Worm (Caenorhabditis elegans) whole organism, L2 larva: ENCODE data around the gene anmt-1.
A peak's percentile ranks its signal among the peaks of the same experiment; 100 is the strongest.

Source experiments
- C34F6.9 ChIP-seq: fragments of 150-350 bp; optimal IDR thresholded peaks from 2 replicates; lab custom pipeline; 2014; ENCODE audit warnings: missing biosample characterization, missing genetic modification characterization
- F13H6.1 ChIP-seq: sonication (generic microtip); optimal IDR thresholded peaks from 2 replicates; lab custom pipeline; 2016; ENCODE audit warnings: missing genetic modification characterization, missing compliant biosample characterization
- R02D3.7 ChIP-seq: fragments of 150-350 bp; optimal IDR thresholded peaks from 2 replicates; lab custom pipeline; 2014; ENCODE audit warnings: missing biosample characterization, missing genetic modification characterization
- Y55F3AM.14 ChIP-seq: fragments of 200-800 bp; sonication (Bioruptor generic); optimal IDR thresholded peaks from 2 replicates; lab custom pipeline; 2018; ENCODE audit warnings: mild to moderate bottlenecking, missing genetic modification characterization, missing compliant biosample characterization
- alr-1 ChIP-seq: fragments of 150-350 bp; optimal IDR thresholded peaks from 2 replicates; lab custom pipeline; 2014; ENCODE audit warnings: missing biosample characterization, missing genetic modification characterization
- ama-1 ChIP-seq: fragments of 150-350 bp; optimal IDR thresholded peaks from 2 replicates; lab custom pipeline; 2018; ENCODE audit warnings: inconsistent platforms
- blmp-1 ChIP-seq: sonication (generic microtip); optimal IDR thresholded peaks from 2 replicates; lab custom pipeline; 2017; ENCODE audit warnings: missing genetic modification characterization, mild to moderate bottlenecking, missing compliant biosample characterization, antibody characterized with exemption, moderate library complexity; ENCODE audit not compliant: insufficient read depth
- ceh-82 ChIP-seq: fragments of 150-350 bp; optimal IDR thresholded peaks from 2 replicates; lab custom pipeline; 2014; ENCODE audit warnings: missing biosample characterization, missing genetic modification characterization
- crh-2 ChIP-seq: sonication (generic microtip); optimal IDR thresholded peaks from 2 replicates; lab custom pipeline; 2017; ENCODE audit warnings: missing biosample characterization, missing genetic modification characterization
- fos-1 ChIP-seq: fragments of 150-350 bp; optimal IDR thresholded peaks from 2 replicates; lab custom pipeline; 2014; ENCODE audit warnings: missing biosample characterization, missing genetic modification characterization
- gmeb-1 ChIP-seq: fragments of 150-350 bp; optimal IDR thresholded peaks from 2 replicates; lab custom pipeline; 2014; ENCODE audit warnings: missing biosample characterization, missing genetic modification characterization
- lin-11 ChIP-seq: fragments of 150-350 bp; sonication (generic microtip); optimal IDR thresholded peaks from 2 replicates; lab custom pipeline; 2014; ENCODE audit warnings: missing biosample characterization, missing genetic modification characterization, inconsistent platforms, mixed read lengths
- lin-13 ChIP-seq: fragments of 150-350 bp; optimal IDR thresholded peaks from 2 replicates; lab custom pipeline; 2014; ENCODE audit warnings: missing biosample characterization, missing genetic modification reagents, missing genetic modification characterization
- lin-39 ChIP-seq: fragments of 150-350 bp; optimal IDR thresholded peaks from 2 replicates; lab custom pipeline; 2014; ENCODE audit warnings: missing biosample characterization, missing genetic modification reagents, missing genetic modification characterization
- lsy-2 ChIP-seq, 2 experiments: fragments of 150-350 bp in 1 of 2; sonication (generic microtip) in 1 of 2; optimal IDR thresholded peaks; 2 replicates each; lab custom pipeline; 2014 to 2017; ENCODE audit warnings: missing biosample characterization in 2 of 2, missing genetic modification characterization in 2 of 2
- mdl-1 ChIP-seq, 2 experiments: fragments of 150-350 bp in 1 of 2; sonication (generic microtip) in 1 of 2; optimal IDR thresholded peaks; 2 replicates each; lab custom pipeline; 2017; ENCODE audit warnings: missing biosample characterization in 2 of 2, missing genetic modification characterization in 2 of 2
- nhr-10 ChIP-seq: sonication (generic microtip); optimal IDR thresholded peaks from 2 replicates; lab custom pipeline; 2017; ENCODE audit warnings: missing biosample characterization, missing genetic modification characterization
- nhr-11 ChIP-seq: fragments of 150-350 bp; optimal IDR thresholded peaks from 2 replicates; lab custom pipeline; 2014; ENCODE audit warnings: missing biosample characterization, missing genetic modification characterization
- nhr-129 ChIP-seq: fragments of 150-350 bp; optimal IDR thresholded peaks from 2 replicates; lab custom pipeline; 2014; ENCODE audit warnings: missing biosample characterization, missing genetic modification characterization
- nhr-237 ChIP-seq: fragments of 150-350 bp; optimal IDR thresholded peaks from 2 replicates; lab custom pipeline; 2014; ENCODE audit warnings: missing biosample characterization, missing genetic modification characterization
- nhr-25 ChIP-seq: fragments of 150-350 bp; sonication (generic microtip); optimal IDR thresholded peaks from 3 replicates; lab custom pipeline; 2014; ENCODE audit warnings: missing biosample characterization, missing genetic modification characterization
- nhr-77 ChIP-seq: fragments of 150-350 bp; optimal IDR thresholded peaks from 2 replicates; lab custom pipeline; 2014; ENCODE audit warnings: missing biosample characterization, missing genetic modification characterization
- sem-4 ChIP-seq: fragments of 150-350 bp; optimal IDR thresholded peaks from 2 replicates; lab custom pipeline; 2014; ENCODE audit warnings: missing biosample characterization, missing genetic modification reagents, missing genetic modification characterization
- skn-1 ChIP-seq: sonication (generic microtip); optimal IDR thresholded peaks from 2 replicates; lab custom pipeline; 2017; ENCODE audit warnings: missing biosample characterization, missing genetic modification characterization
- sma-3 ChIP-seq: sonication (generic microtip); optimal IDR thresholded peaks from 2 replicates; lab custom pipeline; 2016; ENCODE audit warnings: missing genetic modification reagents, missing genetic modification characterization, missing compliant biosample characterization
- sma-9 ChIP-seq, 2 experiments: fragments of 150-350 bp in 1 of 2; sonication (generic microtip) in 1 of 2; optimal IDR thresholded peaks; 2 replicates each; lab custom pipeline; 2014 to 2016; ENCODE audit warnings: missing genetic modification characterization in 2 of 2, mild to moderate bottlenecking in 1 of 2, missing biosample characterization in 1 of 2, missing compliant biosample characterization in 1 of 2, missing genetic modification reagents in 1 of 2, moderate library complexity in 1 of 2
- unc-55 ChIP-seq: fragments of 150-350 bp; sonication (generic microtip); optimal IDR thresholded peaks from 3 replicates; lab custom pipeline; 2014; ENCODE audit warnings: missing biosample characterization, missing genetic modification reagents, missing genetic modification characterization
- unc-62 ChIP-seq: fragments of 150-350 bp; optimal IDR thresholded peaks from 2 replicates; lab custom pipeline; 2014; ENCODE audit warnings: missing biosample characterization, missing genetic modification reagents, missing genetic modification characterization
- zag-1 ChIP-seq: fragments of 150-350 bp; optimal IDR thresholded peaks from 2 replicates; lab custom pipeline; 2014; ENCODE audit warnings: missing biosample characterization, missing genetic modification characterization
- ztf-1 ChIP-seq: fragments of 200-800 bp; sonication (Bioruptor generic); conservative IDR thresholded peaks from 2 replicates; pipeline ENCODE4 v1.3.6; 2022; ENCODE audit warnings: missing genetic modification characterization, missing compliant biosample characterization
- ztf-4 ChIP-seq: fragments of 150-350 bp; optimal IDR thresholded peaks from 2 replicates; lab custom pipeline; 2014; ENCODE audit warnings: missing biosample characterization, missing genetic modification characterization

Gene anmt-1

ce11 chrIII:8653875-8654386 lies 30.7 kb upstream of the anmt-1 start, which contains the start of gene F22B7.9:
F22B7.9 (minus strand) TSS chrIII:8653925.
- TF ChIP-seq ama-1 (lab: Kevin White, UChicago), result peak; percentile 86
- peak; percentile 1 for TF ChIP-seq sma-3
- TF ChIP-seq sma-9 (GFP tag; optimal IDR thresholded peaks at IDR 0.05; lab: Kevin White, UChicago), result peak; percentile 56
- TF ChIP-seq sma-9 (tag; optimal IDR thresholded peaks at IDR 0.05; lab: Kevin White, UChicago), result no peak
- TF ChIP-seq Y55F3AM.14, result no peak
- TF ChIP-seq ceh-82 (tag; lab: Kevin White, UChicago), result no peak
- peak; percentile 73 for TF ChIP-seq nhr-129 (tag; lab: Kevin White, UChicago)

ce11 chrIII:8654400-8654980 lies 30.1 kb upstream of the anmt-1 start:
- peak; percentile 17 for TF ChIP-seq sem-4 (tag; lab: Kevin White, UChicago)
- peak; percentile 12 for TF ChIP-seq lin-13 (GFP tag; lab: Kevin White, UChicago)
- TF ChIP-seq lin-11 (tag; lab: Kevin White, UChicago), result no peak
- peak; percentile 65 for TF ChIP-seq crh-2
- TF ChIP-seq C34F6.9, result peak; percentile 25
- peak; percentile 56 for TF ChIP-seq sma-9 (GFP tag; optimal IDR thresholded peaks at IDR 0.05; lab: Kevin White, UChicago)
- no peak for TF ChIP-seq sma-9 (tag; optimal IDR thresholded peaks at IDR 0.05; lab: Kevin White, UChicago)
- TF ChIP-seq F13H6.1 (tag; lab: Kevin White, UChicago), result peak; percentile 73
- peak; percentile 31 for TF ChIP-seq blmp-1 (tag; lab: Kevin White, UChicago)
- no peak for TF ChIP-seq alr-1
- no peak for TF ChIP-seq zag-1 (tag; lab: Kevin White, UChicago)
- peak; percentile 33 for TF ChIP-seq nhr-129 (tag; lab: Kevin White, UChicago)
- no peak for TF ChIP-seq mdl-1 (tag; optimal IDR thresholded peaks at IDR 0.05; lab: Kevin White, UChicago)
- peak in 1 of 2 experiments; percentile 40 for TF ChIP-seq lsy-2 (tag; optimal IDR thresholded peaks at IDR 0.05; lab: Kevin White, UChicago)
- peak; percentile 3 for TF ChIP-seq unc-55 (GFP tag; lab: Kevin White, UChicago)
- TF ChIP-seq ztf-1, result no peak
- peak; percentile 36 for TF ChIP-seq ztf-4 (tag; lab: Kevin White, UChicago)

ce11 chrIII:8655412-8655811 lies 29.2 kb upstream of the anmt-1 start:
- TF ChIP-seq sma-3 (peak; percentile 50), nhr-77 (tag; lab: Kevin White, UChicago) (no peak), nhr-237 (tag; lab: Kevin White, UChicago) (no peak), F13H6.1 (tag; lab: Kevin White, UChicago) (peak; percentile 1), R02D3.7 (tag; lab: Kevin White, UChicago) (no peak), nhr-10 (tag; lab: Kevin White, UChicago) (no peak), sma-9 (GFP tag; optimal IDR thresholded peaks at IDR 0.05; lab: Kevin White, UChicago) (peak; percentile 11), sma-9 (tag; optimal IDR thresholded peaks at IDR 0.05; lab: Kevin White, UChicago) (no peak), nhr-11 (no peak), nhr-25 (tag; lab: Kevin White, UChicago) (peak; percentile 55)

- TF ChIP-seq ceh-82 (tag; lab: Kevin White, UChicago) (no peak), crh-2 (peak; percentile 71), sem-4 (tag; lab: Kevin White, UChicago) (no peak), sma-3 (no peak), unc-62 (no peak)
- TF ChIP-seq, all 48 proteins: peak for 1
These were observed 28.6 kb upstream of the anmt-1 start for ce11 chrIII:8656055-8656454.

- TF ChIP-seq F13H6.1 (tag; lab: Kevin White, UChicago) (peak; percentile 53), lin-39 (tag; lab: Kevin White, UChicago) (no peak), gmeb-1 (tag; lab: Kevin White, UChicago) (peak; percentile 55), sma-9 (GFP tag; optimal IDR thresholded peaks at IDR 0.05; lab: Kevin White, UChicago) (peak; percentile 90), sma-9 (tag; optimal IDR thresholded peaks at IDR 0.05; lab: Kevin White, UChicago) (no peak), crh-2 (peak; percentile 68), sma-3 (peak; percentile 55), unc-62 (no peak), skn-1 (peak; percentile 60), lsy-2 (tag; optimal IDR thresholded peaks at IDR 0.05; lab: Kevin White, UChicago) (peak in 1 of 2 experiments; percentile 8), fos-1 (peak; percentile 76)
These were observed 27.7 kb upstream of the anmt-1 start for ce11 chrIII:8656957-8657356.
